Fruit fly (Drosophila melanogaster): Measurements from ENCODE around the gene CG14443.

Gene CG14443

DNA sequence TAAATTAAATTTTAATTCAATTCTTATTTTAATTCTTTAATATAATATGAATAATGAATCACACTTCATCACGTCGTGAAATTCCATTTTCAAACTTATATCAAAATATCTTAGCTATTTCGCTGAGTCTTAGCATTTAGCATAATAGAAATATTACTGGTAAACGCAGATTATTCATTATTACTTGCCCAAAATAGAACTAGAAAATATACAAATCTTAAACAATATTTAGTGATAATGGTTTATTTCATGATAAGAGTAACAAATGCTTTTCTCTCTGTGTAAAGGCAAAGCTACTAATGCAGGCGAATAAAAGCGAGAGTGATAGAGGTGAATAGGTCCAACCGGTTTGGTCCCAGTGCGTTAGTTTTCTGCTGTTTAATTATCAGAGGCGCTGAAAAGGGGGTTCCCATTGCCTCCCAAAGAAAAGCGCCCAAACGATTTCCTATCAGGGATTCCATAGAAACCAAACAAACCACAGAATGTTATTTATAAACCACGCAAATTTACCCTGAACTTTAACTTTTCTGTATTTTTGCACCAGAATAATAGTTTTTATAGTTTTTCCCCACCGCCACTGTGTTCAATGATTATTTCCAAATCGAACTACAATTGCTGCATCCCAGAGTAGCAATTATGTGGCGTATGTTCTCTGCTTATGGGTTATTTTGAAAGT, 29.3 kb downstream of the CG14443 start (continued):
- TF ChIP-seq MBD-R2 (GFP tag; IDR thresholded peaks at IDR 0.05) = no peak
- TF ChIP-seq lola (GFP tag; optimal IDR thresholded peaks at IDR 0.05) = no peak
- no peak for TF ChIP-seq CG2889 (GFP tag; IDR thresholded peaks at IDR 0.05)
- peak; percentile 72 for TF ChIP-seq CG32532 (GFP tag; IDR thresholded peaks at IDR 0.05)
- peak; percentile 49; the same call in 1 of the 2 replicates for TF ChIP-seq H2.0 (GFP tag; IDR thresholded peaks at IDR 0.05)
- TF ChIP-seq CG3726 (GFP tag; IDR thresholded peaks at IDR 0.05) = no peak
- no peak for TF ChIP-seq CG12744 (GFP tag; optimal IDR thresholded peaks at IDR 0.05)
- TF ChIP-seq CG7372 (GFP tag; IDR thresholded peaks at IDR 0.05) = 0 out of 2 replicates have a peak, but pooled peaks have one; percentile 27
- TF ChIP-seq chn (GFP tag; optimal IDR thresholded peaks at IDR 0.05) = peak; percentile 12
- TF ChIP-seq tll (GFP tag; optimal IDR thresholded peaks at IDR 0.05) = no peak
- TF ChIP-seq Poxn (GFP tag; IDR thresholded peaks at IDR 0.05) = no peak
- no peak for TF ChIP-seq sna (GFP tag; IDR thresholded peaks at IDR 0.05; ENCODE audit: partially characterized antibody)
- TF ChIP-seq CG17385 (GFP tag; optimal IDR thresholded peaks at IDR 0.05) = no peak
- no peak for TF ChIP-seq dati (GFP tag; IDR thresholded peaks at IDR 0.05)
- no peak for TF ChIP-seq CG15073 (GFP tag; optimal IDR thresholded peaks at IDR 0.05)
- TF ChIP-seq fu2 (GFP tag; optimal IDR thresholded peaks at IDR 0.05) = no peak
- TF ChIP-seq exex (tag; optimal IDR thresholded peaks at IDR 0.05) = no peak
- TF ChIP-seq gt (GFP tag; IDR thresholded peaks at IDR 0.05) = no peak
- TF ChIP-seq cad (GFP tag; optimal IDR thresholded peaks at IDR 0.05) = no peak
- no peak for TF ChIP-seq dmrt11E (tag; optimal IDR thresholded peaks at IDR 0.05)
- TF ChIP-seq CrebB (tag; optimal IDR thresholded peaks at IDR 0.05) = no peak
- no peak for TF ChIP-seq BEAF-32 (GFP tag; optimal IDR thresholded peaks at IDR 0.05)
- peak; percentile 63 for TF ChIP-seq CG2678 (tag; optimal IDR thresholded peaks at IDR 0.05)
- TF ChIP-seq Tbp (GFP tag; optimal IDR thresholded peaks at IDR 0.05) = no peak
- TF ChIP-seq CG2875 (GFP tag; optimal IDR thresholded peaks at IDR 0.05) = no peak
- no peak for TF ChIP-seq crc (GFP tag; optimal IDR thresholded peaks at IDR 0.05)
- no peak for TF ChIP-seq zen2 (GFP tag; IDR thresholded peaks at IDR 0.05; ENCODE audit: partially characterized antibody)
- TF ChIP-seq HmgD (GFP tag; optimal IDR thresholded peaks at IDR 0.05) = no peak
- TF ChIP-seq Hmx (GFP tag; optimal IDR thresholded peaks at IDR 0.05) = no peak
- TF ChIP-seq crp (GFP tag; optimal IDR thresholded peaks at IDR 0.05) = no peak
- TF ChIP-seq CG3847 (GFP tag; IDR thresholded peaks at IDR 0.05) = peak; percentile 45
- peak; percentile 38 for TF ChIP-seq Bteb2 (GFP tag; optimal IDR thresholded peaks at IDR 0.05)
- TF ChIP-seq croc (GFP tag; conservative IDR thresholded peaks at IDR 0.05) = no peak
- TF ChIP-seq Camta (GFP tag; optimal IDR thresholded peaks at IDR 0.05) = peak; percentile 38
- no peak for TF ChIP-seq ab (GFP tag; optimal IDR thresholded peaks at IDR 0.05)
- no peak for TF ChIP-seq CG4617 (GFP tag; optimal IDR thresholded peaks at IDR 0.05; ENCODE audit: borderline replicate concordance)
- TF ChIP-seq ERR (GFP tag; optimal IDR thresholded peaks at IDR 0.05) = no peak
- TF ChIP-seq CG8944 (GFP tag; optimal IDR thresholded peaks at IDR 0.05) = peak; percentile 37
- no peak for TF ChIP-seq org-1 (GFP tag; optimal IDR thresholded peaks at IDR 0.05)
- peak; percentile 18 for TF ChIP-seq Sox102F (GFP tag; optimal IDR thresholded peaks at IDR 0.05)
- no peak for TF ChIP-seq CG32772 (GFP tag; IDR thresholded peaks at IDR 0.05)
- TF ChIP-seq Dbx (GFP tag; IDR thresholded peaks at IDR 0.05) = 0 out of 3 replicates have a peak, but pooled peaks have one; percentile 34
- TF ChIP-seq tio (GFP tag; optimal IDR thresholded peaks at IDR 0.05) = no peak
- peak; percentile 18 for TF ChIP-seq ewg (GFP tag; optimal IDR thresholded peaks at IDR 0.05)
- peak; percentile 15 for TF ChIP-seq Mes4 (GFP tag; optimal IDR thresholded peaks at IDR 0.05)
- no peak for TF ChIP-seq CG30020 (tag; optimal IDR thresholded peaks at IDR 0.05)
- no peak for TF ChIP-seq CG43689 (GFP tag; IDR thresholded peaks at IDR 0.05)
- TF ChIP-seq Dek (tag; optimal IDR thresholded peaks at IDR 0.05) = peak; percentile 19
- peak in 1 of 2 experiments; percentile 59 for TF ChIP-seq eve (GFP tag; optimal IDR thresholded peaks at IDR 0.05)
- TF ChIP-seq Ravus (GFP tag; IDR thresholded peaks at IDR 0.05) = no peak

Measured in whole organism, embryonic.